Worm (Caenorhabditis elegans) whole organism, L3 larva: ENCODE measurements around the gene gly-1.

Experiments
- R02D3.7 ChIP-seq: fragments of 150-350 bp; optimal IDR thresholded peaks from 2 replicates; lab custom pipeline; 2014; ENCODE audit warnings: missing biosample characterization, missing genetic modification characterization
- ZK546.5 ChIP-seq: sonication (generic microtip); optimal IDR thresholded peaks from 2 replicates; lab custom pipeline; 2017; ENCODE audit warnings: missing biosample characterization, missing genetic modification characterization
- ama-1 ChIP-seq: fragments of 150-350 bp; optimal IDR thresholded peaks from 2 replicates; lab custom pipeline; 2018
- ceh-28 ChIP-seq: fragments of 150-350 bp; optimal IDR thresholded peaks from 2 replicates; lab custom pipeline; 2014; ENCODE audit warnings: missing biosample characterization, missing genetic modification reagents, missing genetic modification characterization
- egl-27 ChIP-seq: sonication (generic microtip); optimal IDR thresholded peaks from 4 replicates; lab custom pipeline; 2017; ENCODE audit warnings: missing biosample characterization, missing genetic modification reagents, missing genetic modification characterization
- egl-5 ChIP-seq: fragments of 150-350 bp; optimal IDR thresholded peaks from 2 replicates; lab custom pipeline; 2017; ENCODE audit warnings: missing biosample characterization, missing genetic modification reagents, missing genetic modification characterization, inconsistent platforms
- elt-1 ChIP-seq: fragments of 150-350 bp; optimal IDR thresholded peaks from 2 replicates; lab custom pipeline; 2014; ENCODE audit warnings: missing biosample characterization, missing genetic modification characterization
- elt-2 ChIP-seq: sonication (generic microtip); optimal IDR thresholded peaks from 2 replicates; lab custom pipeline; 2016; ENCODE audit warnings: missing genetic modification reagents, mild to moderate bottlenecking, missing genetic modification characterization, missing compliant biosample characterization
- eor-1 ChIP-seq, 2 experiments: fragments of 150-350 bp; optimal IDR thresholded peaks; 2 replicates each; lab custom pipeline; 2014 to 2018; ENCODE audit warnings: missing biosample characterization in 2 of 2, missing genetic modification characterization in 2 of 2
- fkh-2 ChIP-seq: fragments of 150-350 bp; optimal IDR thresholded peaks from 2 replicates; lab custom pipeline; 2014; ENCODE audit warnings: missing biosample characterization, missing genetic modification reagents, missing genetic modification characterization
- hmg-11 ChIP-seq: sonication (generic microtip); optimal IDR thresholded peaks from 2 replicates; lab custom pipeline; 2016; ENCODE audit warnings: missing genetic modification characterization, missing compliant biosample characterization
- jun-1 ChIP-seq: fragments of 150-350 bp; optimal IDR thresholded peaks from 2 replicates; lab custom pipeline; 2014; ENCODE audit warnings: missing biosample characterization, missing genetic modification reagents, missing genetic modification characterization
- lin-15B ChIP-seq: fragments of 150-350 bp; optimal IDR thresholded peaks from 2 replicates; lab custom pipeline; 2014; ENCODE audit warnings: missing biosample characterization, missing genetic modification characterization
- lin-39 ChIP-seq: fragments of 150-350 bp; optimal IDR thresholded peaks from 2 replicates; lab custom pipeline; 2018; ENCODE audit warnings: missing biosample characterization, missing genetic modification reagents, missing genetic modification characterization
- lsy-12 ChIP-seq: sonication (generic microtip); optimal IDR thresholded peaks from 2 replicates; lab custom pipeline; 2016; ENCODE audit warnings: mild to moderate bottlenecking, missing genetic modification characterization, missing compliant biosample characterization
- mdl-1 ChIP-seq: fragments of 150-350 bp; optimal IDR thresholded peaks from 2 replicates; lab custom pipeline; 2014; ENCODE audit warnings: missing biosample characterization, missing genetic modification characterization
- mml-1 ChIP-seq: fragments of 150-350 bp; sonication (generic microtip); optimal IDR thresholded peaks from 3 replicates; lab custom pipeline; 2014; ENCODE audit warnings: missing biosample characterization, missing genetic modification characterization
- nfya-1 ChIP-seq: sonication (generic microtip); optimal IDR thresholded peaks from 2 replicates; lab custom pipeline; 2017; ENCODE audit warnings: missing genetic modification characterization, mild to moderate bottlenecking, missing compliant biosample characterization, antibody characterized with exemption, moderate library complexity; ENCODE audit not compliant: insufficient read depth
- nhr-11 ChIP-seq: fragments of 150-350 bp; optimal IDR thresholded peaks from 2 replicates; lab custom pipeline; 2014; ENCODE audit warnings: missing biosample characterization, missing genetic modification characterization
- nhr-12 ChIP-seq: fragments of 150-350 bp; optimal IDR thresholded peaks from 2 replicates; lab custom pipeline; 2014; ENCODE audit warnings: missing biosample characterization, missing genetic modification characterization
- nhr-23 ChIP-seq: fragments of 150-350 bp; optimal IDR thresholded peaks from 2 replicates; lab custom pipeline; 2014; ENCODE audit warnings: missing biosample characterization, missing genetic modification reagents, missing genetic modification characterization
- nhr-25 ChIP-seq: sonication (generic microtip); optimal IDR thresholded peaks from 2 replicates; lab custom pipeline; 2017; ENCODE audit warnings: missing biosample characterization, missing genetic modification characterization
- nhr-28 ChIP-seq: fragments of 150-350 bp; optimal IDR thresholded peaks from 2 replicates; lab custom pipeline; 2014; ENCODE audit warnings: missing biosample characterization, missing genetic modification characterization
- nhr-43 ChIP-seq: sonication (generic microtip); optimal IDR thresholded peaks from 2 replicates; lab custom pipeline; 2016; ENCODE audit warnings: mild to moderate bottlenecking, missing genetic modification characterization, missing compliant biosample characterization; ENCODE audit not compliant: poor library complexity, severe bottlenecking
- pha-4 ChIP-seq: fragments of 150-350 bp; optimal IDR thresholded peaks from 2 replicates; lab custom pipeline; 2014; ENCODE audit warnings: missing biosample characterization, missing genetic modification reagents, missing genetic modification characterization
- pqm-1 ChIP-seq: fragments of 150-350 bp; optimal IDR thresholded peaks from 2 replicates; lab custom pipeline; 2017; ENCODE audit warnings: missing biosample characterization, missing genetic modification characterization, inconsistent platforms
- skn-1 ChIP-seq: fragments of 150-350 bp; optimal IDR thresholded peaks from 2 replicates; lab custom pipeline; 2014; ENCODE audit warnings: missing biosample characterization, missing genetic modification characterization
- snpc-4 ChIP-seq: fragments of 150-350 bp; optimal IDR thresholded peaks from 2 replicates; lab custom pipeline; 2014; ENCODE audit warnings: missing biosample characterization, missing genetic modification characterization
- tbx-2 ChIP-seq: sonication (generic microtip); optimal IDR thresholded peaks from 2 replicates; lab custom pipeline; 2016; ENCODE audit warnings: mild to moderate bottlenecking, missing genetic modification characterization, missing compliant biosample characterization
- unc-62 ChIP-seq: fragments of 150-350 bp; sonication (generic microtip); optimal IDR thresholded peaks from 4 replicates; lab custom pipeline; 2014; ENCODE audit warnings: missing biosample characterization, missing genetic modification reagents, missing genetic modification characterization
- ztf-4 ChIP-seq: fragments of 150-350 bp; optimal IDR thresholded peaks from 2 replicates; lab custom pipeline; 2014; ENCODE audit warnings: missing biosample characterization, missing genetic modification characterization

gly-1 gene

DNA sequence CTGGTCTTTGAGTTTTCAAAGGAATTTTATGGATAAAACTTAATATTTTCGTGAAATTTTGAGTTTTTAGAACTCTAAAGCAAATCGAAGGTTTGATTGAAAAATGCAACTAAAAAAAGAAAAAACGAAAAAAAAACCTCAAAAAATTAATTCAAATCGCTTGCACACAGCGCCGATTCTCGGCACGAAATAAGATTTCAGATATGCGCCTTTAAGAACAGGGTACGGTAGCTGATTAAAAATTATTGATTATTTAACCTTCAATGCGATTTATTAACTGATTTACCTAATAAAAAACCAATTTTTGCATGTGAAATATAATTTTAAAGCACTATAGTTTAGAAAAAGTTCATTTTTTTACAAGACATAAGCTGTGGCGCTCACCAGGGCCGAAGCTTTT lies 49.1 kb downstream of the gly-1 start:
- no peak for TF ChIP-seq ceh-28 (tag; lab: Kevin White, UChicago)
- TF ChIP-seq eor-1 (tag; optimal IDR thresholded peaks at IDR 0.05; lab: Kevin White, UChicago), result no peak
- TF ChIP-seq hmg-11 (tag; lab: Kevin White, UChicago), result no peak
- TF ChIP-seq mml-1 (tag; lab: Kevin White, UChicago), result no peak
- no peak for TF ChIP-seq elt-1 (tag; lab: Kevin White, UChicago)

DNA sequence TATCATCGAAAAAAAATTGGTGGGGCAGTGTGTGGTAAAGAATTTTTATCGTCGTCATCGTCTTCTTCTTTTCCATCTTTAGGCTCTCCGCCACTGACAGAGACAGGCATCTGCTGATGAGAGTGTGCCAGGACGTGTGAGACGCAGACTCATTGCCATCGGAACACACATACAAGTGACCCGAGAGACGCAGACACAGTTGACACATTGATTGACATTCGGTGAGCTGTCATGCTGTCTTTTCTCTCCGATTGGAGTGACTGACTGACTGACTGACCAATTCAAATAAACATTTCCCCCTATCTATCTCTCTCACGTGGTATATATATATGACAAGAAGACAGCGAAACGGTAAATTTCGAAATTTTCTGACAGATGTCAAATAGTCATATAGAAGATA lies 50.9 kb downstream of the gly-1 start:
- peak; percentile 43 for TF ChIP-seq elt-1 (tag; lab: Kevin White, UChicago)
- peak; percentile 24 for TF ChIP-seq ztf-4 (tag; lab: Kevin White, UChicago)
- TF ChIP-seq lin-39, result peak; percentile 76
- TF ChIP-seq jun-1 (tag; lab: Kevin White, UChicago), result peak; percentile 67
- peak; percentile 53 for TF ChIP-seq egl-27 (tag; lab: Kevin White, UChicago)
- TF ChIP-seq nhr-43 (tag; lab: Kevin White, UChicago), result peak; percentile 74
- TF ChIP-seq nfya-1, result peak; percentile 80
- TF ChIP-seq nhr-23 (tag; lab: Kevin White, UChicago), result peak; percentile 70
- peak; percentile 60 for TF ChIP-seq pqm-1 (tag; lab: Kevin White, UChicago)
- TF ChIP-seq nhr-25 (tag; lab: Kevin White, UChicago), result peak; percentile 92
- TF ChIP-seq R02D3.7 (tag; lab: Kevin White, UChicago), result peak; percentile 20
- no peak for TF ChIP-seq nhr-28 (tag; lab: Kevin White, UChicago)
- TF ChIP-seq pha-4, result peak; percentile 86
- TF ChIP-seq nhr-12, result no peak
- TF ChIP-seq fkh-2 (tag; lab: Kevin White, UChicago), result no peak
- peak; percentile 34 for TF ChIP-seq snpc-4 (tag; lab: Kevin White, UChicago)
- no peak for TF ChIP-seq ama-1 (lab: Kevin White, UChicago)
- TF ChIP-seq elt-2, result peak; percentile 83
- no peak for TF ChIP-seq ZK546.5 (tag; lab: Kevin White, UChicago)
- no peak for TF ChIP-seq nhr-11 (tag; lab: Kevin White, UChicago)
- TF ChIP-seq lin-15B (tag; lab: Kevin White, UChicago), result peak; percentile 24
- peak; percentile 10 for TF ChIP-seq tbx-2
- TF ChIP-seq ceh-28 (tag; lab: Kevin White, UChicago), result peak; percentile 62
- TF ChIP-seq skn-1 (tag; lab: Kevin White, UChicago), result peak; percentile 51
- peak; percentile 64 for TF ChIP-seq hmg-11 (tag; lab: Kevin White, UChicago)
- TF ChIP-seq lsy-12 (tag; lab: Kevin White, UChicago), result peak; percentile 19
- TF ChIP-seq mml-1 (tag; lab: Kevin White, UChicago), result no peak
- TF ChIP-seq egl-5 (tag; lab: Kevin White, UChicago), result peak; percentile 77
- peak; percentile 42 for TF ChIP-seq mdl-1
- peak; percentile 98 for TF ChIP-seq unc-62 (GFP tag; lab: Kevin White, UChicago)
